Worm (Caenorhabditis elegans): ENCODE measurements around the gene F58F12.12.
A peak's percentile ranks its signal among the peaks of the same experiment; 100 is the strongest.

The F58F12.12 gene

ce11 chrII:6347341-6348118 is 33.4 kb upstream of the F58F12.12 start, which contains the start of gene lgg-1:
lgg-1 (minus strand) TSS chrII:6347719.
- TF ChIP-seq ceh-63 (GFP tag; optimal IDR thresholded peaks at IDR 0.05) (peak; percentile 73), jun-1 (tag; optimal IDR thresholded peaks at IDR 0.05) (peak; percentile 67), efl-1 (optimal IDR thresholded peaks at IDR 0.05) (peak; percentile 56 to 58), efl-1 (GFP tag; optimal IDR thresholded peaks at IDR 0.05 in 1 of 2) (peak in 1 of 2 experiments; percentile 95), dsc-1 (tag; optimal IDR thresholded peaks at IDR 0.05) (peak; percentile 3), nhr-90 (tag; optimal IDR thresholded peaks at IDR 0.05; ENCODE audit: poor library complexity) (peak; percentile 25), nhr-12 (tag; optimal IDR thresholded peaks at IDR 0.05) (no peak), unc-86 (tag; optimal IDR thresholded peaks at IDR 0.05) (peak; percentile 56), dpl-1 (GFP tag; optimal IDR thresholded peaks at IDR 0.05) (peak in 2 of 3 experiments; percentile 15 to 20), tlp-1 (tag; optimal IDR thresholded peaks at IDR 0.05) (no peak), vab-15 (tag; optimal IDR thresholded peaks at IDR 0.05) (peak; percentile 68), elt-2 (tag; optimal IDR thresholded peaks at IDR 0.05) (peak; percentile 12), nhr-20 (tag; optimal IDR thresholded peaks at IDR 0.05) (peak; percentile 70), rnt-1 (tag; optimal IDR thresholded peaks at IDR 0.05) (peak; percentile 58), nhr-84 (tag; optimal IDR thresholded peaks at IDR 0.05) (no peak), skn-1 (tag; optimal IDR thresholded peaks at IDR 0.05) (peak; percentile 88), nhr-237 (tag; optimal IDR thresholded peaks at IDR 0.05) (no peak), lsy-2 (tag; optimal IDR thresholded peaks at IDR 0.05) (peak; percentile 39 to 61), egl-27 (tag; optimal IDR thresholded peaks at IDR 0.05) (peak in 1 of 2 experiments; percentile 14), mdl-1 (tag; optimal IDR thresholded peaks at IDR 0.05) (peak in 1 of 2 experiments; percentile 70), xbp-1 (tag; optimal IDR thresholded peaks at IDR 0.05) (peak; percentile 50), aha-1 (tag; optimal IDR thresholded peaks at IDR 0.05) (no peak), ets-5 (GFP tag; IDR thresholded peaks at IDR 0.05) (no peak), mef-2 (tag; optimal IDR thresholded peaks at IDR 0.05) (no peak), nhr-77 (tag; optimal IDR thresholded peaks at IDR 0.05) (no peak), efl-3 (GFP tag; optimal IDR thresholded peaks at IDR 0.05) (no peak), unc-62 (GFP tag; optimal IDR thresholded peaks at IDR 0.05) (no peak), nhr-28 (tag; optimal IDR thresholded peaks at IDR 0.05) (no peak), C16A3.4 (tag; optimal IDR thresholded peaks at IDR 0.05) (peak; percentile 3), nhr-71 (tag; optimal IDR thresholded peaks at IDR 0.05) (peak; percentile 78), hlh-4 (tag; optimal IDR thresholded peaks at IDR 0.05) (peak; percentile 17), ztf-4 (tag; optimal IDR thresholded peaks at IDR 0.05) (peak; percentile 54), lin-14 (GFP tag; optimal IDR thresholded peaks at IDR 0.05) (peak; percentile 84), pqm-1 (tag; optimal IDR thresholded peaks at IDR 0.05) (no peak), unc-130 (tag; optimal IDR thresholded peaks at IDR 0.05) (no peak), sox-4 (tag; optimal IDR thresholded peaks at IDR 0.05) (no peak), fos-1 (tag; optimal IDR thresholded peaks at IDR 0.05) (peak; percentile 32), fkh-4 (tag; optimal IDR thresholded peaks at IDR 0.05; ENCODE audit: borderline replicate concordance) (no peak), nhr-47 (tag; optimal IDR thresholded peaks at IDR 0.05) (peak; percentile 62), mab-9 (GFP tag; IDR thresholded peaks at IDR 0.05) (peak; percentile 40), ces-1 (GFP tag; optimal IDR thresholded peaks at IDR 0.05) (no peak), lin-39 (tag; optimal IDR thresholded peaks at IDR 0.05) (no peak), F16B12.6 (tag; optimal IDR thresholded peaks at IDR 0.05) (peak; percentile 20), unc-30 (tag; optimal IDR thresholded peaks at IDR 0.05) (no peak), sptf-1 (tag; optimal IDR thresholded peaks at IDR 0.05) (no peak), pag-3 (tag; optimal IDR thresholded peaks at IDR 0.05; ENCODE audit: borderline replicate concordance, insufficient read depth) (no peak), hlh-17 (GFP tag; optimal IDR thresholded peaks at IDR 0.05; ENCODE audit: borderline replicate concordance) (no peak), ceh-88 (GFP tag; IDR thresholded peaks at IDR 0.05) (no peak), elt-3 (tag; optimal IDR thresholded peaks at IDR 0.05) (peak in 1 of 6 experiments; percentile 23), lir-3 (tag; optimal IDR thresholded peaks at IDR 0.05; ENCODE audit: poor library complexity) (peak; percentile 35), lin-15B (tag; optimal IDR thresholded peaks at IDR 0.05) (no peak)
